Worm (Caenorhabditis elegans) whole organism, young adult: ENCODE data around the gene math-24.

ENCODE experiments used
- B0336.3 ChIP-seq: fragments of 200-800 bp; sonication (Bioruptor generic); IDR thresholded peaks from 2 replicates; pipeline ENCODE4 v1.3.6; 2022; ENCODE audit warnings: missing genetic modification characterization, missing compliant biosample characterization
- D2030.7 ChIP-seq: fragments of 200-800 bp; sonication (Bioruptor generic); IDR thresholded peaks from 2 replicates; pipeline ENCODE4 v1.3.6; 2022; ENCODE audit warnings: missing genetic modification reagents, missing genetic modification characterization, missing compliant biosample characterization
- F52B5.7 ChIP-seq: sonication (generic microtip); optimal IDR thresholded peaks from 2 replicates; lab custom pipeline; 2016; ENCODE audit warnings: mild to moderate bottlenecking, missing genetic modification characterization, missing compliant biosample characterization
- Y53F4B.3 ChIP-seq: fragments of 200-800 bp; sonication (Bioruptor generic); IDR thresholded peaks from 2 replicates; pipeline ENCODE4 v1.3.6; 2022; ENCODE audit warnings: missing genetic modification reagents, missing genetic modification characterization, missing compliant biosample characterization
- Y56A3A.18 ChIP-seq: fragments of 200-800 bp; sonication (Bioruptor generic); IDR thresholded peaks from 2 replicates; pipeline ENCODE4 v1.3.6; 2022; ENCODE audit warnings: missing genetic modification reagents, missing genetic modification characterization, missing compliant biosample characterization
- aptf-2 ChIP-seq: fragments of 200-800 bp; sonication (Bioruptor generic); conservative IDR thresholded peaks from 2 replicates; pipeline ENCODE4 v1.3.6; 2022; ENCODE audit warnings: missing genetic modification reagents, missing genetic modification characterization, missing compliant biosample characterization
- aptf-3 ChIP-seq: fragments of 200-800 bp; sonication (Bioruptor generic); IDR thresholded peaks from 2 replicates; pipeline ENCODE4 v1.3.6; 2022; ENCODE audit warnings: missing genetic modification characterization, missing compliant biosample characterization
- atf-7 ChIP-seq: sonication (generic microtip); optimal IDR thresholded peaks from 2 replicates; lab custom pipeline; 2017; ENCODE audit warnings: mild to moderate bottlenecking, missing genetic modification characterization, missing compliant biosample characterization
- athp-1 ChIP-seq: sonication (generic microtip); optimal IDR thresholded peaks from 2 replicates; lab custom pipeline; 2017; ENCODE audit warnings: mild to moderate bottlenecking, missing genetic modification characterization, missing compliant biosample characterization
- attf-5 ChIP-seq: fragments of 200-800 bp; sonication (Bioruptor generic); optimal IDR thresholded peaks from 2 replicates; lab custom pipeline; 2018; ENCODE audit warnings: mild to moderate bottlenecking, missing genetic modification characterization, missing compliant biosample characterization
- ceh-58 ChIP-seq: fragments of 200-800 bp; sonication (Bioruptor generic); IDR thresholded peaks from 2 replicates; pipeline ENCODE4 v1.3.6; 2022; ENCODE audit warnings: missing genetic modification characterization, missing compliant biosample characterization
- dox-1 ChIP-seq: fragments of 200-800 bp; sonication (Bioruptor generic); IDR thresholded peaks from 2 replicates; pipeline ENCODE4 v1.3.6; 2022; ENCODE audit warnings: missing genetic modification reagents, missing genetic modification characterization, missing compliant biosample characterization
- egrh-3 ChIP-seq: fragments of 200-800 bp; sonication (Bioruptor generic); IDR thresholded peaks from 2 replicates; pipeline ENCODE4 v1.3.6; 2022; ENCODE audit warnings: missing genetic modification reagents, missing genetic modification characterization, missing compliant biosample characterization
- ekl-4 ChIP-seq: fragments of 200-800 bp; sonication (Bioruptor generic); IDR thresholded peaks from 2 replicates; pipeline ENCODE4 v1.3.6; 2022; ENCODE audit warnings: missing genetic modification reagents, missing genetic modification characterization, missing compliant biosample characterization
- ets-4 ChIP-seq: fragments of 200-800 bp; sonication (Bioruptor generic); optimal IDR thresholded peaks from 2 replicates; lab custom pipeline; 2018; ENCODE audit warnings: mild to moderate bottlenecking, missing genetic modification characterization, missing compliant biosample characterization
- hlh-26 ChIP-seq: fragments of 200-800 bp; sonication (Bioruptor generic); conservative IDR thresholded peaks from 2 replicates; pipeline ENCODE4 v1.3.6; 2022; ENCODE audit warnings: missing genetic modification reagents, missing genetic modification characterization, missing compliant biosample characterization
- let-526 ChIP-seq: fragments of 200-800 bp; sonication (Bioruptor generic); IDR thresholded peaks from 2 replicates; pipeline ENCODE4 v1.3.6; 2022; ENCODE audit warnings: missing genetic modification reagents, missing genetic modification characterization, missing compliant biosample characterization
- madf-3 ChIP-seq: fragments of 200-800 bp; sonication (Bioruptor generic); IDR thresholded peaks from 2 replicates; pipeline ENCODE4 v1.3.6; 2022; ENCODE audit warnings: missing genetic modification reagents, missing genetic modification characterization, missing compliant biosample characterization
- madf-8 ChIP-seq: fragments of 200-800 bp; sonication (Bioruptor generic); conservative IDR thresholded peaks from 2 replicates; pipeline ENCODE4 v1.3.6; 2022; ENCODE audit warnings: missing genetic modification reagents, missing genetic modification characterization, missing compliant biosample characterization
- mcd-1 ChIP-seq: fragments of 200-800 bp; sonication (Bioruptor generic); IDR thresholded peaks from 2 replicates; pipeline ENCODE4 v1.3.6; 2022; ENCODE audit warnings: missing genetic modification reagents, missing genetic modification characterization, missing compliant biosample characterization
- mes-4 ChIP-seq: sonication (generic microtip); optimal IDR thresholded peaks from 2 replicates; lab custom pipeline; 2016; ENCODE audit warnings: missing genotype, missing genetic modification characterization, missing compliant biosample characterization
- mxl-1 ChIP-seq: sonication (generic microtip); optimal IDR thresholded peaks from 2 replicates; lab custom pipeline; 2016; ENCODE audit warnings: missing genetic modification characterization, missing compliant biosample characterization
- nfya-2 ChIP-seq: fragments of 200-800 bp; sonication (Bioruptor generic); IDR thresholded peaks from 2 replicates; pipeline ENCODE4 v1.3.6; 2022; ENCODE audit warnings: missing genetic modification reagents, missing genetic modification characterization, missing compliant biosample characterization
- nfyb-1 ChIP-seq: fragments of 200-800 bp; sonication (Bioruptor generic); IDR thresholded peaks from 2 replicates; pipeline ENCODE4 v1.3.6; 2022; ENCODE audit warnings: missing genetic modification reagents, missing genetic modification characterization, missing compliant biosample characterization
- nhr-27 ChIP-seq: fragments of 200-800 bp; sonication (Bioruptor generic); optimal IDR thresholded peaks from 2 replicates; lab custom pipeline; 2018; ENCODE audit warnings: mild to moderate bottlenecking, missing genetic modification characterization, moderate library complexity, missing compliant biosample characterization
- nhr-80 ChIP-seq: sonication (generic microtip); optimal IDR thresholded peaks from 2 replicates; lab custom pipeline; 2016; ENCODE audit warnings: missing genetic modification characterization, missing compliant biosample characterization
- somi-1 ChIP-seq: fragments of 200-800 bp; sonication (Bioruptor generic); optimal IDR thresholded peaks from 2 replicates; lab custom pipeline; 2018; ENCODE audit warnings: mild to moderate bottlenecking, missing genetic modification characterization, missing compliant biosample characterization
- tbp1 ChIP-seq: fragments of 200-800 bp; sonication (Bioruptor generic); optimal IDR thresholded peaks from 2 replicates; lab custom pipeline; 2018; ENCODE audit warnings: mild to moderate bottlenecking, missing genetic modification characterization, missing compliant biosample characterization
- tbx-9 ChIP-seq: sonication (generic microtip); optimal IDR thresholded peaks from 2 replicates; lab custom pipeline; 2016; ENCODE audit warnings: borderline replicate concordance, missing genetic modification characterization, inconsistent platforms, missing compliant biosample characterization
- tlf-1 ChIP-seq: fragments of 200-800 bp; sonication (Bioruptor generic); optimal IDR thresholded peaks from 2 replicates; lab custom pipeline; 2018; ENCODE audit warnings: mild to moderate bottlenecking, missing genetic modification characterization, missing compliant biosample characterization
- xnd-1 ChIP-seq: sonication (generic microtip); optimal IDR thresholded peaks from 2 replicates; lab custom pipeline; 2016; ENCODE audit warnings: missing genotype, missing genetic modification reagents, missing genetic modification characterization, missing compliant biosample characterization
- zfh-2 ChIP-seq: fragments of 200-800 bp; sonication (Bioruptor generic); conservative IDR thresholded peaks from 2 replicates; pipeline ENCODE4 v1.3.6; 2022; ENCODE audit warnings: missing genetic modification reagents, missing genetic modification characterization, missing compliant biosample characterization
- ztf-22 ChIP-seq: fragments of 200-800 bp; sonication (Bioruptor generic); optimal IDR thresholded peaks from 2 replicates; lab custom pipeline; 2018; ENCODE audit warnings: mild to moderate bottlenecking, missing genetic modification characterization, moderate library complexity, missing compliant biosample characterization
- ztf-26 ChIP-seq: sonication (generic microtip); optimal IDR thresholded peaks from 2 replicates; lab custom pipeline; 2017; ENCODE audit warnings: missing genetic modification characterization, missing compliant biosample characterization

math-24 gene

DNA sequence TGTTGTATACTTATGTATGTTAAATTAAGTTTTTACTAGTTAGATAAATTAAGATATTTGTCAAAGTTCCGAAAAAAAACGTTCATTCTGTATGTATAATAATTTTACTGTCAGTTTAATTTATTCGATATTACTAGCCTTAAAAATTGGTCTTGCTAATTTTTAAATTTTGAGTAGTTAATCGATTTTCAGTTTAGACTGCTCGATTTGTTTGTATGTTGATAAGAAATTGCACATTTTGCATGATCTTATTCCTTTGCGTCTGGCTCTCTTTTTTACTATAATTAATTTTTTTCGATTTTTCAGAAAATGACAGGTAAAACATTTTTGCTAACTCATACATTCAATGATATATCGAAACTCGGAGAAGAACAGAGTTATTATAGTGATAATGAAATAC, at the start of gene math-24:
math-24 (plus strand) TSS at position 301 of the 400 bp plus-strand sequence.
- TF ChIP-seq Y56A3A.18 (GFP tag; lab: Robert Waterston, UW) (no peak), dox-1 (GFP tag; lab: Robert Waterston, UW) (no peak), mxl-1 (tag; lab: Kevin White, UChicago) (no peak), attf-5 (GFP tag; lab: Kevin White, UChicago) (no peak), hlh-26 (no peak), aptf-2 (GFP tag; lab: Robert Waterston, UW) (no peak), tbp1 (GFP tag; lab: Kevin White, UChicago) (no peak), athp-1 (tag; lab: Kevin White, UChicago) (no peak), B0336.3 (no peak), somi-1 (GFP tag; lab: Kevin White, UChicago) (no peak)
- TF ChIP-seq, all 124 proteins: peak for 0

DNA sequence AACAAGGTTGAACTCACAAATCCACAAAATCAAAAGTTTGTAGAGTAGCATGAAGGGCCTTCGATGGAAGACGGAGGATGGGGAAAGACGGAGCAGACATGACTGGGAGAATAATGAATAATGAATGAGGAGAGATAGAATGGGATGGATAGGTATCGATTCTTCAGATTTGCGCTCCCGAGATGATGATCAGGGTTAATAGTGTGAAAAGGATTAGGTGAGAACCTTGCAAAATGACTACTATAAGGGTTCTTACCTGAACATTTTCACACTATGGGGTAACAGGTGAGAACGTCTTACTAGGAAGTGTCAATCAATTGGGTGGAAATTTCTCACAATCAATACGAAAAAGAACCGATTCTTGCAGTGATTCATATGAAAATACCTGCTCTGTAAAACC, 49.7 kb upstream of the math-24 start, which contains the start of gene fbxb-96:
fbxb-96 (minus strand) TSS at position 101 of the 400 bp plus-strand sequence.
- TF ChIP-seq zfh-2 (no peak), madf-8 (GFP tag; lab: Robert Waterston, UW) (no peak), tbx-9 (tag; lab: Kevin White, UChicago) (no peak), nhr-27 (tag; lab: Kevin White, UChicago) (no peak), mxl-1 (tag; lab: Kevin White, UChicago) (no peak), F52B5.7 (tag; lab: Kevin White, UChicago) (no peak), xnd-1 (tag; lab: Kevin White, UChicago) (no peak), ekl-4 (GFP tag; lab: Robert Waterston, UW) (no peak), ceh-58 (GFP tag; lab: Robert Waterston, UW) (no peak), mes-4 (tag; lab: Kevin White, UChicago) (no peak), egrh-3 (GFP tag; lab: Robert Waterston, UW) (no peak)
- TF ChIP-seq, all 124 proteins: peak for 0

DNA sequence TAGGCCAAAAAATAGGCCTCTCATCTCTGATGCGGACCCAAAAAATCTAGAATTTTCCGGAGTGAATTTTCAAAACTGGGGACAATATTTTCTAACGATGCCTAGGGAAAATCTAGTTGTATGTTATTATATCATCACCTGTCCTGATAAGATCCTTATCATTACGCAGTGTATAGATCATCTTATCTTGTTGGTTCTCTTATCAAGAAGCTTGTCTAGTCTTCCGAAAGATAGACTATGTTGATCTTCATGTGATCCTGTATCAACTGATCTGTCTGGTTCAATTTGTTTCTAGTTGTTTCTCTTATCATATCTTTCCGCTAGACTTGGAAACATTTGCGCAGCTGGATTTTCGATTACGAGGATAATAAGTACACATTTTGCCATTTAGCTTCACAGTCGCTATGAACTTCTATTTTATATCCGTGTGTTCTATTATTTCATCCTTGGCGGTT, 49.2 kb upstream of the math-24 start, which contains the start of gene C52E2.3:
C52E2.3 (plus strand) TSS at position 405 of the 455 bp plus-strand sequence.
- TF ChIP-seq D2030.7 (GFP tag; lab: Robert Waterston, UW) (no peak), madf-3 (GFP tag; lab: Robert Waterston, UW) (no peak)

DNA sequence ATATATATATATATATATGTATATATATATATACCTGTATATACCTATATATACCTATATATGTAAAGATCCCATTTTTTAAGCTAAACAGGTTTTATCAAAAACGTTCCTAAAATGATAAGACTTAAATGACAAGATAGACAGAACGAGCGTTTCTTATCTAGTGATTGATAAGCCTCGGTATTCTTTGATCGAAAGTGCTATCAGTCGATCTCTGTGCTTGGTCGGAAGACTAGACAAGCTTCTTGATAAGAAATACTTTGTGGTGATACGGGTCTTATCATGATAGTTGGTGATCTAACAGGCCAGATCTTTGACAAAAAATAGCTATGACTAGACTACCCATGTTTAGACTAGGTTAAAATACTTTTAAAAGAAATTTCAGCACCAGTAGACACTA, 48.3 kb upstream of the math-24 start:
- TF ChIP-seq dox-1 (GFP tag; lab: Robert Waterston, UW) = peak; percentile 73
- peak; percentile 42 for TF ChIP-seq tbp1 (GFP tag; lab: Kevin White, UChicago)
- TF ChIP-seq nhr-80 (tag; lab: Kevin White, UChicago) = peak; percentile 91
- TF ChIP-seq nfya-2 (GFP tag; lab: Robert Waterston, UW) = no peak
- no peak for TF ChIP-seq let-526 (GFP tag; lab: Robert Waterston, UW)
- no peak for TF ChIP-seq Y53F4B.3 (GFP tag; lab: Robert Waterston, UW)
- peak; percentile 56 for TF ChIP-seq atf-7 (tag; lab: Kevin White, UChicago)
- 0 out of 2 replicates have a peak, but pooled peaks have one; percentile 21 for TF ChIP-seq mcd-1
- TF ChIP-seq mes-4 (tag; lab: Kevin White, UChicago) = no peak
- TF ChIP-seq aptf-3 (GFP tag; lab: Robert Waterston, UW) = no peak
- TF ChIP-seq nfyb-1 = peak; percentile 45; the same call in 1 of the 2 replicates
- peak; percentile 7 for TF ChIP-seq ztf-26 (tag; lab: Kevin White, UChicago)
- peak; percentile 82 for TF ChIP-seq ztf-22
- no peak for TF ChIP-seq tlf-1 (GFP tag; lab: Kevin White, UChicago)
- peak; percentile 85 for TF ChIP-seq ets-4 (GFP tag; lab: Kevin White, UChicago)
- TF ChIP-seq, all 124 proteins: peak for 9
